Worm (Caenorhabditis elegans) whole organism, late embryonic: Measurements from ENCODE around the gene F53F8.5.

Experiments
- ama-1 ChIP-seq: fragments of 150-350 bp; optimal IDR thresholded peaks from 2 replicates; lab custom pipeline; 2014
- dmd-4 ChIP-seq: sonication (generic microtip); optimal IDR thresholded peaks from 2 replicates; lab custom pipeline; 2016; ENCODE audit warnings: borderline replicate concordance, missing genetic modification characterization, missing compliant biosample characterization
- fkh-10 ChIP-seq: fragments of 150-350 bp; optimal IDR thresholded peaks from 2 replicates; lab custom pipeline; 2014; ENCODE audit warnings: missing biosample characterization, missing genetic modification reagents, missing genetic modification characterization
- npax-4 ChIP-seq: sonication (generic microtip); optimal IDR thresholded peaks from 2 replicates; lab custom pipeline; 2016; ENCODE audit warnings: missing genetic modification characterization, missing compliant biosample characterization
- rnt-1 ChIP-seq: sonication (generic microtip); optimal IDR thresholded peaks from 2 replicates; lab custom pipeline; 2016; ENCODE audit warnings: missing genetic modification characterization, missing compliant biosample characterization
- unc-55 ChIP-seq: sonication (generic microtip); optimal IDR thresholded peaks from 2 replicates; lab custom pipeline; 2017; ENCODE audit warnings: missing biosample characterization, missing genetic modification reagents, missing genetic modification characterization

- no peak for TF ChIP-seq ama-1 (lab: Kevin White, UChicago)
- no peak for TF ChIP-seq rnt-1 (tag; lab: Kevin White, UChicago)
- no peak for TF ChIP-seq unc-55 (GFP tag; lab: Kevin White, UChicago)
- TF ChIP-seq fkh-10 (GFP tag; lab: Kevin White, UChicago): no peak
- no peak for TF ChIP-seq dmd-4 (tag; lab: Kevin White, UChicago)
- TF ChIP-seq npax-4 (tag; lab: Kevin White, UChicago): no peak
These were observed 48.7 kb downstream of the F53F8.5 start for ce11 chrV:20655174-20655573.
